Worm (Caenorhabditis elegans): ENCODE results near the gene nas-16.

ce11 chrV:11435242-11435641 is 43.1 kb downstream of the nas-16 start:
- TF ChIP-seq ama-1 (optimal IDR thresholded peaks at IDR 0.05) (no peak), pqm-1 (tag; optimal IDR thresholded peaks at IDR 0.05) (no peak), nhr-12 (tag; optimal IDR thresholded peaks at IDR 0.05) (no peak), unc-62 (GFP tag; optimal IDR thresholded peaks at IDR 0.05) (no peak), ztf-11 (tag; optimal IDR thresholded peaks at IDR 0.05) (no peak), lin-35 (GFP tag; optimal IDR thresholded peaks at IDR 0.05) (no peak), sox-4 (tag; optimal IDR thresholded peaks at IDR 0.05) (no peak), fkh-10 (GFP tag; optimal IDR thresholded peaks at IDR 0.05) (no peak), lin-15B (tag; optimal IDR thresholded peaks at IDR 0.05) (no peak), dpl-1 (GFP tag; optimal IDR thresholded peaks at IDR 0.05) (no peak), C04F5.9 (tag; optimal IDR thresholded peaks at IDR 0.05) (no peak), ces-1 (GFP tag; optimal IDR thresholded peaks at IDR 0.05) (no peak), elt-3 (tag; optimal IDR thresholded peaks at IDR 0.05) (no peak), hpl-2 (GFP tag; optimal IDR thresholded peaks at IDR 0.05) (no peak)

All from whole organism, L1 larva.